Worm (Caenorhabditis elegans): ENCODE measurements around the gene tbc-6.

The tbc-6 gene

DNA sequence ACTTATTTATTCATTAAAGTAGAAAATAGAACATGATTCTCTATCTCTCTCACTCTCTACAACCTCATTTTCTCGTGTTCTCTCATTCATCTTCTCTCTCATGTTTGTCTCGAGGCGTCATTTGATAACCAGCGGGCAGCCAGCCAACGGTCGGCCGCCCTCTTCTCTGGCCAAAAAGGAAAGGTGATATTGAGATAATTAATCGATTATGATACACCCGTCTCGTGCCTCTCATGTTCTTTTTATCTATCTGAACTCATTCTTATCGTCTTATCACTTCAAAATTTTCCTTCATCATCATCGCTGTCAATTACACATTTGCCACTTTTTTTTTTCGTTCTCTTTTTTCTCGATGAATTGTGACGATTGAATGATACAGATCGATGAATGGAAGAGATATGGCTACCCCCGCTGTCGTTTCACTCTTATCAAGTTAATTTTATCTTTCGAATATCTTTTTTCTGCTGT lies 5.2 kb upstream of the tbc-6 start (continued):
- TF ChIP-seq hlh-30 (tag; optimal IDR thresholded peaks at IDR 0.05; ENCODE audit: insufficient read depth) (peak; percentile 97), F10B5.3 (tag; optimal IDR thresholded peaks at IDR 0.05) (no peak), zfp-3 (GFP tag; conservative IDR thresholded peaks at IDR 0.05) (0 out of 2 replicates have a peak, but pooled peaks have one; percentile 49), rbr-2 (tag; optimal IDR thresholded peaks at IDR 0.05) (peak; percentile 44), saeg-2 (GFP tag; IDR thresholded peaks at IDR 0.05) (peak; percentile 62; the same call in 1 of the 2 replicates), nhr-41 (GFP tag; IDR thresholded peaks at IDR 0.05) (peak; percentile 94), vab-7 (GFP tag; IDR thresholded peaks at IDR 0.05) (no peak), hmg-1.1 (GFP tag; IDR thresholded peaks at IDR 0.05) (0 out of 2 replicates have a peak, but pooled peaks have one; percentile 33), php-3 (GFP tag; IDR thresholded peaks at IDR 0.05) (peak; percentile 94), hlh-11 (tag; optimal IDR thresholded peaks at IDR 0.05) (peak; percentile 99), mxl-2 (GFP tag; conservative IDR thresholded peaks at IDR 0.05) (no peak), ceh-20 (GFP tag; IDR thresholded peaks at IDR 0.05) (peak; percentile 89), ceh-28 (tag; optimal IDR thresholded peaks at IDR 0.05) (peak; percentile 67), unc-62 (GFP tag; optimal IDR thresholded peaks at IDR 0.05 in 1 of 2) (peak in 1 of 2 experiments; percentile 99), unc-62 (tag; optimal IDR thresholded peaks at IDR 0.05) (no peak), mep-1 (tag; optimal IDR thresholded peaks at IDR 0.05) (peak; percentile 84), fkh-10 (GFP tag; optimal IDR thresholded peaks at IDR 0.05) (no peak), pha-4 (GFP tag; IDR thresholded peaks at IDR 0.05) (peak; percentile 71), pha-4 (tag; optimal IDR thresholded peaks at IDR 0.05) (no peak), ctbp-1 (GFP tag; IDR thresholded peaks at IDR 0.05) (peak; percentile 60; the same call in 1 of the 2 replicates), gei-8 (GFP tag; optimal IDR thresholded peaks at IDR 0.05) (peak; percentile 72), mxl-3 (GFP tag; optimal IDR thresholded peaks at IDR 0.05) (peak; percentile 94), egl-27 (tag; optimal IDR thresholded peaks at IDR 0.05) (peak; percentile 96), nhr-42 (GFP tag; IDR thresholded peaks at IDR 0.05) (no peak; the same call in 1 of the 2 replicates), ztf-11 (tag; optimal IDR thresholded peaks at IDR 0.05) (no peak), tra-1 (GFP tag; IDR thresholded peaks at IDR 0.05) (peak; percentile 99), daf-16 (GFP tag; optimal IDR thresholded peaks at IDR 0.05) (peak; percentile 28 to 85), daf-16 (tag; optimal IDR thresholded peaks at IDR 0.05) (peak; percentile 93), jun-1 (tag; optimal IDR thresholded peaks at IDR 0.05) (peak; percentile 63), F49E8.2 (tag; optimal IDR thresholded peaks at IDR 0.05; ENCODE audit: borderline replicate concordance) (no peak), nhr-111 (GFP tag; optimal IDR thresholded peaks at IDR 0.05) (no peak), daf-8 (GFP tag; IDR thresholded peaks at IDR 0.05) (no peak), ceh-62 (tag; optimal IDR thresholded peaks at IDR 0.05) (no peak)

DNA sequence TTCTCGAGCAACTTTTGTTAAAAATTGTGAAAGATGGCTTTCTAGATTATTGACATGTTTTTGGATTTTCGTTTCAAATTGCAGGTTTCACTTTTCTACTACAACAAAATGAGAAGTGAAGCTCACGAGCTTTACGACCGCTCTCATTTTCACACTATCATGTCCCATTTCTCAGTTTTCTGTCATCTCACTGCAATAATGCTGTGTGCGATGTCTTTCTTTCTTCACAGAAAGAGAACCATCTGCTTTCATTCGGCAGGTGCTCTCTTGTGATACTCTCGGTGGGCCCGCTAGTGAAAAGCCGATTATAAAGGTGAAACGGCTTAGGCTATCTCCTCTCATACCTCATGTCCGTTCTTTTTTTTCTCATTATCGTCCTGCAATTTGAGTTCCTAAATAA lies 4.7 kb upstream of the tbc-6 start:
- TF ChIP-seq nhr-11 (tag; optimal IDR thresholded peaks at IDR 0.05) (peak; percentile 8), unc-62 (GFP tag; optimal IDR thresholded peaks at IDR 0.05 in 1 of 2) (no peak), unc-62 (tag; optimal IDR thresholded peaks at IDR 0.05) (no peak)

DNA sequence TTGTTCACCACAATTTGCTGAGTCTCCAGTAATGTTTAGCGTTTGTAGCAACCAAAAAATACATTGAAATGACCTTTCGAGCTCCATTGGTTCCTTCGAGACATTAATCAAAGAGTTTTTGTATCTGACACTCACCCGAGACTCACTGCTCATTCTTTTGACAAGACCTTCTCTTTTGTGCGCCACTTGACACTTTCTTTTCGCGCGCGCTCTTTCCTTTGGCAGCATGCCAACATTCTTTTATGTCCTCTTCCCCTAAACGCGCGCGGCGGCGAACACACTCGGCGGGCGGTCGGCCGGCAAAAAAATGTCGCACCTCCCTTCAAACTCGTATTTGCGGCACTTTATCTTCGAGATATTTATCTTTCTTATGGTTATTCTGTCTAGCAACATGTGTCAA lies 4.2 kb upstream of the tbc-6 start:
- no peak for TF ChIP-seq F49E8.2 (tag; optimal IDR thresholded peaks at IDR 0.05; ENCODE audit: borderline replicate concordance)
- peak; percentile 26 for TF ChIP-seq hlh-11 (tag; optimal IDR thresholded peaks at IDR 0.05)
- TF ChIP-seq sdz-12 (GFP tag; optimal IDR thresholded peaks at IDR 0.05), result no peak
- TF ChIP-seq nhr-111 (GFP tag; optimal IDR thresholded peaks at IDR 0.05), result no peak
- no peak for TF ChIP-seq zip-11 (GFP tag; IDR thresholded peaks at IDR 0.05)
- TF ChIP-seq hif-1 (tag; optimal IDR thresholded peaks at IDR 0.05), result no peak
- peak; percentile 47 for TF ChIP-seq mes-2 (tag; optimal IDR thresholded peaks at IDR 0.05; ENCODE audit: poor library complexity, severe bottlenecking)
- TF ChIP-seq gei-8 (GFP tag; optimal IDR thresholded peaks at IDR 0.05), result no peak
- TF ChIP-seq hmg-1.1 (GFP tag; IDR thresholded peaks at IDR 0.05), result peak; percentile 29; the same call in 1 of the 2 replicates
- no peak for TF ChIP-seq hlh-30 (tag; optimal IDR thresholded peaks at IDR 0.05; ENCODE audit: insufficient read depth)
- no peak for TF ChIP-seq nhr-28 (tag; optimal IDR thresholded peaks at IDR 0.05)
- TF ChIP-seq dmd-8 (GFP tag; IDR thresholded peaks at IDR 0.05), result 0 out of 2 replicates have a peak, but pooled peaks have one; percentile 23
- TF ChIP-seq tra-1 (GFP tag; IDR thresholded peaks at IDR 0.05), result 0 out of 2 replicates have a peak, but pooled peaks have one; percentile 37
- TF ChIP-seq egl-43 (GFP tag; IDR thresholded peaks at IDR 0.05), result 0 out of 2 replicates have a peak, but pooled peaks have one; percentile 7
- no peak for TF ChIP-seq ceh-20 (GFP tag; IDR thresholded peaks at IDR 0.05)
- TF ChIP-seq rbr-2 (tag; optimal IDR thresholded peaks at IDR 0.05), result peak; percentile 38
- TF ChIP-seq set-16 (GFP tag; IDR thresholded peaks at IDR 0.05), result peak; percentile 48
- no peak for TF ChIP-seq pha-4 (GFP tag; IDR thresholded peaks at IDR 0.05)
- TF ChIP-seq pha-4 (tag; optimal IDR thresholded peaks at IDR 0.05), result no peak
- 0 out of 2 replicates have a peak, but pooled peaks have one; percentile 8 for TF ChIP-seq php-3 (GFP tag; IDR thresholded peaks at IDR 0.05)
- no peak for TF ChIP-seq mep-1 (tag; optimal IDR thresholded peaks at IDR 0.05)
- TF ChIP-seq nhr-41 (GFP tag; IDR thresholded peaks at IDR 0.05), result peak; percentile 10; the same call in 1 of the 2 replicates
- peak; percentile 50; the same call in 1 of the 2 replicates for TF ChIP-seq dmd-6 (GFP tag; IDR thresholded peaks at IDR 0.05)
- peak in 1 of 2 experiments; percentile 76 for TF ChIP-seq unc-62 (GFP tag; optimal IDR thresholded peaks at IDR 0.05 in 1 of 2)
- TF ChIP-seq unc-62 (tag; optimal IDR thresholded peaks at IDR 0.05), result no peak
- TF ChIP-seq nhr-48 (tag; optimal IDR thresholded peaks at IDR 0.05), result no peak

Measured in whole organism, L4 larva.